Worm (Caenorhabditis elegans) whole organism, early embryonic: ENCODE results near the gene clec-133.
A peak's percentile ranks its signal among the peaks of the same experiment; 100 is the strongest.

Experiments
- B0310.2 ChIP-seq: sonication (generic microtip); optimal IDR thresholded peaks from 2 replicates; lab custom pipeline; 2016; ENCODE audit warnings: mild to moderate bottlenecking, missing genetic modification characterization, missing compliant biosample characterization
- F13C5.2 ChIP-seq: sonication (generic microtip); optimal IDR thresholded peaks from 2 replicates; lab custom pipeline; 2017; ENCODE audit warnings: mild to moderate bottlenecking, missing genetic modification characterization, inconsistent platforms, missing compliant biosample characterization
- aly-1 ChIP-seq: sonication (generic microtip); optimal IDR thresholded peaks from 2 replicates; lab custom pipeline; 2016; ENCODE audit warnings: missing genetic modification characterization, missing compliant biosample characterization
- ama-1 ChIP-seq: fragments of 150-350 bp; optimal IDR thresholded peaks from 2 replicates; lab custom pipeline; 2014
- ceh-13 ChIP-seq: fragments of 200-800 bp; sonication (Bioruptor generic); optimal IDR thresholded peaks from 2 replicates; lab custom pipeline; 2018; ENCODE audit warnings: mild to moderate bottlenecking, missing genetic modification characterization, missing compliant biosample characterization
- ceh-36 ChIP-seq: sonication (generic microtip); optimal IDR thresholded peaks from 2 replicates; lab custom pipeline; 2016; ENCODE audit warnings: missing genetic modification characterization, inconsistent platforms, missing compliant biosample characterization
- ets-7 ChIP-seq: sonication (generic microtip); optimal IDR thresholded peaks from 2 replicates; lab custom pipeline; 2016; ENCODE audit warnings: missing genotype, missing genetic modification characterization, missing compliant biosample characterization
- flt-1 ChIP-seq: fragments of 200-800 bp; sonication (Bioruptor generic); IDR thresholded peaks from 2 replicates; pipeline ENCODE4 v1.3.6; 2022; ENCODE audit warnings: missing genetic modification characterization, missing compliant biosample characterization
- hmbx-1 ChIP-seq: sonication (generic microtip); optimal IDR thresholded peaks from 2 replicates; lab custom pipeline; 2016; ENCODE audit warnings: mild to moderate bottlenecking, missing genetic modification characterization, missing compliant biosample characterization
- hmg-4 ChIP-seq: fragments of 200-800 bp; sonication (Bioruptor generic); optimal IDR thresholded peaks from 2 replicates; lab custom pipeline; 2018; ENCODE audit warnings: mild to moderate bottlenecking, missing genetic modification characterization, missing compliant biosample characterization
- hnd-1 ChIP-seq: sonication (generic microtip); optimal IDR thresholded peaks from 2 replicates; lab custom pipeline; 2016; ENCODE audit warnings: missing genetic modification characterization, missing compliant biosample characterization
- pes-1 ChIP-seq: fragments of 200-800 bp; sonication (Bioruptor generic); IDR thresholded peaks from 2 replicates; pipeline ENCODE4 v1.3.6; 2022; ENCODE audit warnings: missing genetic modification reagents, missing genetic modification characterization, missing compliant biosample characterization
- scrt-1 ChIP-seq: fragments of 200-800 bp; sonication (Bioruptor generic); IDR thresholded peaks from 2 replicates; pipeline ENCODE4 v1.3.6; 2022; ENCODE audit warnings: missing genetic modification characterization, missing compliant biosample characterization
- sea-1 ChIP-seq: fragments of 200-800 bp; sonication (Bioruptor generic); conservative IDR thresholded peaks from 2 replicates; pipeline ENCODE4 v1.3.6; 2022; ENCODE audit warnings: missing genetic modification characterization, missing compliant biosample characterization
- tbx-11 ChIP-seq: fragments of 200-800 bp; sonication (Bioruptor generic); IDR thresholded peaks from 2 replicates; pipeline ENCODE4 v1.3.6; 2022; ENCODE audit warnings: missing genetic modification characterization, missing compliant biosample characterization
- tbx-37 ChIP-seq: fragments of 200-800 bp; sonication (Bioruptor generic); conservative IDR thresholded peaks from 2 replicates; pipeline ENCODE4 v1.3.6; 2022; ENCODE audit warnings: missing genetic modification reagents, missing genetic modification characterization, missing compliant biosample characterization
- tra-4 ChIP-seq: sonication (generic microtip); optimal IDR thresholded peaks from 2 replicates; lab custom pipeline; 2017; ENCODE audit warnings: missing genetic modification characterization, missing compliant biosample characterization

The clec-133 gene

ce11 chrII:3578121-3578520 lies at the start of gene clec-133:
TSS of gene clec-133 (plus strand) at chrII:3578421.
- TF ChIP-seq ceh-13 (no peak), F13C5.2 (tag; lab: Kevin White, UChicago) (no peak), ceh-36 (tag; lab: Kevin White, UChicago) (no peak), ets-7 (tag; lab: Kevin White, UChicago) (no peak)

ce11 chrII:3540151-3540550 lies 38.1 kb upstream of the clec-133 start:
- no peak for TF ChIP-seq hnd-1 (tag; lab: Kevin White, UChicago)

- TF ChIP-seq tbx-37 (no peak), ceh-13 (no peak), B0310.2 (tag; lab: Kevin White, UChicago) (no peak), sea-1 (GFP tag; lab: Robert Waterston, UW) (no peak), scrt-1 (GFP tag; lab: Robert Waterston, UW) (no peak), hmg-4 (GFP tag; lab: Kevin White, UChicago) (no peak), hmbx-1 (tag; lab: Kevin White, UChicago) (no peak), flt-1 (GFP tag; lab: Robert Waterston, UW) (no peak)
Measured at ce11 chrII:3546381-3546931, 31.8 kb upstream of the clec-133 start, which contains the start of gene apd-3. TSS of gene apd-3 (minus strand) at chrII:3546431.

ce11 chrII:3547282-3547681 lies 30.9 kb upstream of the clec-133 start:
- TF ChIP-seq tbx-37 (0 out of 2 replicates have a peak, but pooled peaks have one; percentile 6), hmg-4 (GFP tag; lab: Kevin White, UChicago) (peak; percentile 54), flt-1 (GFP tag; lab: Robert Waterston, UW) (no peak)

- TF ChIP-seq F13C5.2 (tag; lab: Kevin White, UChicago) = no peak
- TF ChIP-seq tbx-37 = no peak
Measured at ce11 chrII:3550352-3550751, 27.9 kb upstream of the clec-133 start, which contains the start of gene W10G11.19. TSS of gene W10G11.19 (plus strand) at chrII:3550652.

- TF ChIP-seq F13C5.2 (tag; lab: Kevin White, UChicago) (peak; percentile 40), hmg-4 (GFP tag; lab: Kevin White, UChicago) (no peak)
Measured at ce11 chrII:3553453-3553852, 24.8 kb upstream of the clec-133 start, which contains the start of gene dnc-3. TSS of gene dnc-3 (plus strand) at chrII:3553724.

ce11 chrII:3554673-3555072 lies 23.5 kb upstream of the clec-133 start:
- no peak for TF ChIP-seq scrt-1 (GFP tag; lab: Robert Waterston, UW)
- TF ChIP-seq flt-1 (GFP tag; lab: Robert Waterston, UW) = no peak
- TF ChIP-seq hnd-1 (tag; lab: Kevin White, UChicago) = no peak
- TF ChIP-seq hmg-4 (GFP tag; lab: Kevin White, UChicago) = no peak
- TF ChIP-seq pes-1 (GFP tag; lab: Robert Waterston, UW) = no peak
- no peak for TF ChIP-seq tbx-37
- TF ChIP-seq tra-4 (tag; lab: Kevin White, UChicago) = no peak
- no peak for TF ChIP-seq ceh-13
- TF ChIP-seq ceh-36 (tag; lab: Kevin White, UChicago) = no peak

- no peak for TF ChIP-seq hmg-4 (GFP tag; lab: Kevin White, UChicago)
- TF ChIP-seq ets-7 (tag; lab: Kevin White, UChicago) = no peak
- no peak for TF ChIP-seq hnd-1 (tag; lab: Kevin White, UChicago)
- no peak for TF ChIP-seq ama-1 (lab: Kevin White, UChicago)
- no peak for TF ChIP-seq scrt-1 (GFP tag; lab: Robert Waterston, UW)
- TF ChIP-seq ceh-36 (tag; lab: Kevin White, UChicago) = no peak
- no peak for TF ChIP-seq pes-1 (GFP tag; lab: Robert Waterston, UW)
- TF ChIP-seq hmbx-1 (tag; lab: Kevin White, UChicago) = no peak
- no peak for TF ChIP-seq F13C5.2 (tag; lab: Kevin White, UChicago)
- TF ChIP-seq tbx-11 (GFP tag; lab: Robert Waterston, UW) = no peak
Measured at ce11 chrII:3555281-3555680, 22.9 kb upstream of the clec-133 start.

- TF ChIP-seq scrt-1 (GFP tag; lab: Robert Waterston, UW) = no peak
Measured at ce11 chrII:3556584-3556983, 21.6 kb upstream of the clec-133 start.

- TF ChIP-seq tra-4 (tag; lab: Kevin White, UChicago) = no peak
- no peak for TF ChIP-seq ceh-36 (tag; lab: Kevin White, UChicago)
- TF ChIP-seq sea-1 (GFP tag; lab: Robert Waterston, UW) = no peak
- TF ChIP-seq ceh-13 = no peak
- no peak for TF ChIP-seq hmbx-1 (tag; lab: Kevin White, UChicago)
- TF ChIP-seq ets-7 (tag; lab: Kevin White, UChicago) = no peak
- TF ChIP-seq hmg-4 (GFP tag; lab: Kevin White, UChicago) = no peak
- no peak for TF ChIP-seq pes-1 (GFP tag; lab: Robert Waterston, UW)
- no peak for TF ChIP-seq ama-1 (lab: Kevin White, UChicago)
- no peak for TF ChIP-seq flt-1 (GFP tag; lab: Robert Waterston, UW)
- TF ChIP-seq tbx-11 (GFP tag; lab: Robert Waterston, UW) = no peak
- no peak for TF ChIP-seq scrt-1 (GFP tag; lab: Robert Waterston, UW)
- no peak for TF ChIP-seq B0310.2 (tag; lab: Kevin White, UChicago)
- no peak for TF ChIP-seq aly-1
- TF ChIP-seq hnd-1 (tag; lab: Kevin White, UChicago) = no peak
- TF ChIP-seq F13C5.2 (tag; lab: Kevin White, UChicago) = no peak
- no peak for TF ChIP-seq tbx-37
Measured at ce11 chrII:3557417-3557816, 20.8 kb upstream of the clec-133 start, which contains the start of gene lgc-45. TSS of gene lgc-45 (plus strand) at chrII:3557472.
